Fruit fly (Drosophila melanogaster): Measurements from ENCODE around the gene DCX-EMAP.

- TF ChIP-seq CG7786 (GFP tag; optimal IDR thresholded peaks at IDR 0.05) (no peak), NC2α (GFP tag; optimal IDR thresholded peaks at IDR 0.05) (no peak), Awh (GFP tag; IDR thresholded peaks at IDR 0.05) (no peak), crc (GFP tag; optimal IDR thresholded peaks at IDR 0.05) (no peak), Vsx1 (GFP tag; optimal IDR thresholded peaks at IDR 0.05) (no peak), CG11504 (tag; optimal IDR thresholded peaks at IDR 0.05) (no peak)
Measured at dm6 chr3L:14979332-14979731, 75.7 kb downstream of the DCX-EMAP start, which contains the start of gene CG3349.
